Fruit fly (Drosophila melanogaster): ENCODE results near the gene CG45207.

- TF ChIP-seq bab1 (GFP tag; optimal IDR thresholded peaks at IDR 0.05), result no peak
- no peak for TF ChIP-seq Hr96 (GFP tag; optimal IDR thresholded peaks at IDR 0.05)
- TF ChIP-seq Mnt (GFP tag; optimal IDR thresholded peaks at IDR 0.05), result no peak
- no peak for TF ChIP-seq toe (GFP tag; optimal IDR thresholded peaks at IDR 0.05)
- TF ChIP-seq CG5204 (GFP tag; optimal IDR thresholded peaks at IDR 0.05), result no peak
- no peak for TF ChIP-seq kay (GFP tag; ENCODE audit: borderline replicate concordance)
- TF ChIP-seq CG33017 (tag; optimal IDR thresholded peaks at IDR 0.05), result no peak
- no peak for TF ChIP-seq cic (GFP tag; optimal IDR thresholded peaks at IDR 0.05)
- TF ChIP-seq ovo (GFP tag; optimal IDR thresholded peaks at IDR 0.05), result no peak
These were observed 31.2 kb upstream of the CG45207 start for dm6 chr3R:15806341-15806740.
